Worm (Caenorhabditis elegans): ENCODE data around the gene clec-122.

ce11 chrII:3135293-3135692, 29.4 kb downstream of the clec-122 start:
- TF ChIP-seq nhr-11 (tag; optimal IDR thresholded peaks at IDR 0.05) (no peak), unc-39 (tag; optimal IDR thresholded peaks at IDR 0.05) (no peak), mml-1 (tag; optimal IDR thresholded peaks at IDR 0.05) (no peak), ztf-11 (tag; optimal IDR thresholded peaks at IDR 0.05) (no peak), snpc-4 (tag; optimal IDR thresholded peaks at IDR 0.05) (no peak), ama-1 (optimal IDR thresholded peaks at IDR 0.05) (no peak), aly-2 (tag; optimal IDR thresholded peaks at IDR 0.05) (no peak)
